Fruit fly (Drosophila melanogaster): ENCODE results near the gene edin.
A peak's percentile ranks its signal among the peaks of the same experiment; 100 is the strongest.

Gene edin

dm6 chr3L:17532898-17533700 lies 38.4 kb downstream of the edin start (continued):
- peak; percentile 46 for TF ChIP-seq Sox102F (GFP tag; optimal IDR thresholded peaks at IDR 0.05)
- no peak for TF ChIP-seq CG11902 (GFP tag; optimal IDR thresholded peaks at IDR 0.05)
- TF ChIP-seq CG7368 (GFP tag; optimal IDR thresholded peaks at IDR 0.05): no peak
- peak; percentile 54 for TF ChIP-seq CG1621 (tag; optimal IDR thresholded peaks at IDR 0.05)
- peak; percentile 29 for TF ChIP-seq Hr4 (GFP tag; optimal IDR thresholded peaks at IDR 0.05)
- TF ChIP-seq Blimp-1 (GFP tag; optimal IDR thresholded peaks at IDR 0.05): no peak
- TF ChIP-seq fkh (GFP tag; optimal IDR thresholded peaks at IDR 0.05): peak; percentile 71
- no peak for TF ChIP-seq pdm3 (GFP tag; optimal IDR thresholded peaks at IDR 0.05)
- TF ChIP-seq CG3032 (tag; optimal IDR thresholded peaks at IDR 0.05): peak; percentile 40
- no peak; the same call in 1 of the 2 replicates for TF ChIP-seq CG11294 (GFP tag; IDR thresholded peaks at IDR 0.05)
- TF ChIP-seq fd85E (GFP tag; optimal IDR thresholded peaks at IDR 0.05): peak; percentile 42
- TF ChIP-seq achi (GFP tag; optimal IDR thresholded peaks at IDR 0.05): peak; percentile 99
- TF ChIP-seq CG16779 (tag; optimal IDR thresholded peaks at IDR 0.05): peak; percentile 55
- peak; percentile 76 for TF ChIP-seq CG10631 (GFP tag; optimal IDR thresholded peaks at IDR 0.05)
- peak; percentile 35 for TF ChIP-seq CG3919 (GFP tag; optimal IDR thresholded peaks at IDR 0.05)

DNA sequence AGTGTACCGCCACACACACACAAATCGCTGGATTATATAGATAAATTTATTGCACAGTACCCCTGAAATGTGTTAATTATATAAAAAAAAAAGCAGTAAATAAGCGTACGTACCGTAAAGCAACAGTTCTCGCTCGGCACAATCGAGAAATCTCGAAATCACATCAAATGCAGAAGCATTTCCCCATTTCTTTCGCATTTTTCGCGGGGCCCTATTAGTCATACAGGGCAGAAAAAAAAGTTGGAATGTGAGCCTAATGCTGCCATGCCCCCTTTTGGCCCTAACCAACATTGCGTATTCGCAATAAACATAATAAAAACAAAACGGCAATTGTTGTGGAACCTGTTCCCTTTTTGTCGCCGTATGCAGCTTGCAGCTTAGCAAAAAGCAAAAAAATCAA lies 39.1 kb downstream of the edin start:
- TF ChIP-seq CG6854 (GFP tag; optimal IDR thresholded peaks at IDR 0.05): peak; percentile 8
- TF ChIP-seq CG3919 (GFP tag; optimal IDR thresholded peaks at IDR 0.05): no peak
- TF ChIP-seq CG34406 (GFP tag; optimal IDR thresholded peaks at IDR 0.05): no peak
- no peak for TF ChIP-seq fkh (GFP tag; optimal IDR thresholded peaks at IDR 0.05)
- TF ChIP-seq CG9139 (GFP tag; optimal IDR thresholded peaks at IDR 0.05): peak; percentile 32
- TF ChIP-seq CG6163 (GFP tag; IDR thresholded peaks at IDR 0.05): peak; percentile 24; the same call in 1 of the 3 replicates

DNA sequence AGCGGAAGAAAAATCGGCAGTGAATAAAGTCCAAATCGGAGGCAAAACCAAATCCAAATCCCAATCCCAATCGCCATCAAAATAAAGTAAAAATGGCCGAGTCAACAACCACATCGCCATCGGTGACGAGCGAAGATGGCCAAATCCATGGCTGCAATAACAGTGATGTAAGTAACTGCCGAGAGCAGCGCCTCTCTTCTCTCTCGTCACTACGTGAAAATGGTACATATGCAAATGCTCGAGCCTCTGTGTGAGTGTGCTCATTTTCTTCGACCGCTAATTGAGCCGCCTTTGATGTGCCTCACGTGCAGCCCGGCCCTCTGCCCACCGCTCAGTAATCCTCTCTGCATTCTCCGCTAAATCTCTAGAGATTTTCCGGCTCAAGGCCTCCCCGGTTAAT lies 39.7 kb downstream of the edin start:
- TF ChIP-seq CG4318 (GFP tag; optimal IDR thresholded peaks at IDR 0.05) (no peak), Eip78C (GFP tag) (peak; percentile 42), ss (GFP tag; optimal IDR thresholded peaks at IDR 0.05) (no peak), CG31627 (GFP tag; optimal IDR thresholded peaks at IDR 0.05) (no peak), CG6854 (GFP tag; optimal IDR thresholded peaks at IDR 0.05) (no peak), fkh (GFP tag; optimal IDR thresholded peaks at IDR 0.05) (peak; percentile 51)

DNA sequence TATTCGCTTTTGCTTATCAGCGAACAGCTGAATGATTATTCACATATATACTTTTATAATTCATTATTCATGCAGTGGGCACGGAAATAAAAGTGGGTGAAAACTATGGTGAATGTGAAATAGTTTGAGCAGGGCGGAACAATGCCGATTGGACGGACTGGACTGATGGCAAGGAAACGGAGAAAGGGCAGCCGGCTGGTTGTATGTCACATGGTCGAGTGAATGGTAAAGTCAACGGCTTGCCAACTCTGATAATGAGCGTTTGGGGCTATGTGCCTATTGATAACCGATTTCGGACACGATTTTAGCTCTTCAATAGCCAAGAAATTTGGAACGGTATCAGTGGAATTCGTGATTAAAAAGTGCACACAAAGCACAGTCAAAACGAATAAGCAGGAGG lies 41.1 kb downstream of the edin start:
- TF ChIP-seq Sox14 (GFP tag; optimal IDR thresholded peaks at IDR 0.05) (no peak), CG11762 (GFP tag; optimal IDR thresholded peaks at IDR 0.05; ENCODE audit: insufficient read depth) (no peak), cyc (GFP tag; optimal IDR thresholded peaks at IDR 0.05) (no peak), CG34406 (GFP tag; optimal IDR thresholded peaks at IDR 0.05) (no peak), Ets21C (GFP tag; optimal IDR thresholded peaks at IDR 0.05) (no peak), CG6792 (GFP tag; optimal IDR thresholded peaks at IDR 0.05) (no peak), Lpt (GFP tag; optimal IDR thresholded peaks at IDR 0.05) (no peak), CG8119 (GFP tag; IDR thresholded peaks at IDR 0.05) (no peak), Met (GFP tag; optimal IDR thresholded peaks at IDR 0.05) (no peak), spab (GFP tag; optimal IDR thresholded peaks at IDR 0.05) (no peak), CG3032 (tag; optimal IDR thresholded peaks at IDR 0.05) (no peak), dac (GFP tag; optimal IDR thresholded peaks at IDR 0.05) (no peak), CG10669 (GFP tag; optimal IDR thresholded peaks at IDR 0.05) (no peak), Hr38 (GFP tag; optimal IDR thresholded peaks at IDR 0.05) (no peak), Ets96B (tag; optimal IDR thresholded peaks at IDR 0.05) (no peak), CG6276 (GFP tag; optimal IDR thresholded peaks at IDR 0.05) (no peak)
